Fruit fly (Drosophila melanogaster) Kc167 (cell line): ENCODE measurements around the gene mtrm.

Experiments used
- Myc ChIP-seq: fragments of >200 bp; optimal IDR thresholded peaks from 2 replicates; lab custom pipeline; 2017; ENCODE audit warnings: missing external identifiers
- Sin3A ChIP-seq: fragments of >200 bp; optimal IDR thresholded peaks from 2 replicates; lab custom pipeline; 2018; ENCODE audit warnings: missing external identifiers

- TF ChIP-seq Myc (no peak), Sin3A (no peak)
These were observed 10.3 kb downstream of the mtrm start for dm6 chr3L:8423156-8423555.
